Worm (Caenorhabditis elegans) whole organism, young adult: Measurements from ENCODE around the gene M162.15.

Source experiments
- F57C9.4 ChIP-seq: sonication (generic microtip); optimal IDR thresholded peaks from 2 replicates; lab custom pipeline; 2017; ENCODE audit warnings: mild to moderate bottlenecking, missing genetic modification characterization, missing compliant biosample characterization
- pha-4 ChIP-seq: fragments of 150-350 bp; sonication (generic microtip); optimal IDR thresholded peaks from 2 replicates; lab custom pipeline; 2014; ENCODE audit warnings: missing biosample characterization, missing genetic modification reagents, missing genetic modification characterization

ce11 chrV:19741034-19741433, 30.5 kb downstream of the M162.15 start, which contains the start of gene W04E12.2:
- TF ChIP-seq F57C9.4 (tag; lab: Kevin White, UChicago) (no peak), pha-4 (tag; lab: Kevin White, UChicago) (no peak)
